Fruit fly (Drosophila melanogaster): ENCODE data around the gene SamDC.

DNA sequence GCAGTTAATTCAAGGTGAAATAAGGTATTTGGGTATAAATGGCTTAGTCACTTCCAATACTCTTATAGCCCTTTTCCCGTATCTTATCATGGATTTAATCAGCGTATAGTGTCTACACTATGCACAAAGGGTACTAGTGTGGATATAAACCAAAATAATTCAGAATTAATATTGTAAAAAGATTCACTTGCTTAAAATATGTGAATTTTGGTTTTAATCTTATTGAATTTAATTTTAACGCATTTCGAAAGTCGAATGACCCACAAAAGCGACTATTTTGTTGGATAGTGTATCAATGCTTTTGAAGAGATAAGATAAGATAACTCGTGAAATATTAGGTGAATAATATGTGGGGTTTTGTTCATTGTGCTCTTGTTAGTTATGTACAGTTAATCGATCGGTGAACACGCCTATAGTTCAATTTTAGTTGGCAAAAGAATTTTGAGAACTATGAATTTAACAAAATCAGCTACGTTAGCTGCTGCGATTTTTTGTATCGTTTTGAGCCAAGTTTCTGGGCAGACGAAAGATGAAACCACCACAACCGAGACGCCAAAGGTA is 42.7 kb downstream of the SamDC start, which contains the start of gene CG5096:
- TF ChIP-seq pan (optimal IDR thresholded peaks at IDR 0.05) (no peak), EcR (GFP tag; optimal IDR thresholded peaks at IDR 0.05) (no peak), psq (optimal IDR thresholded peaks at IDR 0.05) (no peak), Dll (optimal IDR thresholded peaks at IDR 0.05) (no peak), CG8478 (optimal IDR thresholded peaks at IDR 0.05) (no peak)

Measured in whole organism.